Worm (Caenorhabditis elegans) whole organism, midembryonic: ENCODE measurements around the gene arl-5.

Experiments used
- cog-1 ChIP-seq: sonication (generic microtip); optimal IDR thresholded peaks from 2 replicates; lab custom pipeline; 2016; ENCODE audit warnings: missing genetic modification characterization, missing compliant biosample characterization
- ref-1 ChIP-seq: fragments of 200-800 bp; sonication (Bioruptor generic); conservative IDR thresholded peaks from 2 replicates; pipeline ENCODE4 v1.3.6; 2022; ENCODE audit warnings: missing genetic modification reagents, missing genetic modification characterization, missing compliant biosample characterization
- ztf-23 ChIP-seq: fragments of 200-800 bp; sonication (Bioruptor generic); IDR thresholded peaks from 2 replicates; pipeline ENCODE4 v1.3.6; 2022; ENCODE audit warnings: missing genetic modification reagents, missing genetic modification characterization, missing compliant biosample characterization
- ztf-29 ChIP-seq: fragments of 200-800 bp; sonication (Bioruptor generic); IDR thresholded peaks from 2 replicates; pipeline ENCODE4 v1.3.6; 2022; ENCODE audit warnings: missing genetic modification reagents, missing genetic modification characterization, missing compliant biosample characterization

DNA sequence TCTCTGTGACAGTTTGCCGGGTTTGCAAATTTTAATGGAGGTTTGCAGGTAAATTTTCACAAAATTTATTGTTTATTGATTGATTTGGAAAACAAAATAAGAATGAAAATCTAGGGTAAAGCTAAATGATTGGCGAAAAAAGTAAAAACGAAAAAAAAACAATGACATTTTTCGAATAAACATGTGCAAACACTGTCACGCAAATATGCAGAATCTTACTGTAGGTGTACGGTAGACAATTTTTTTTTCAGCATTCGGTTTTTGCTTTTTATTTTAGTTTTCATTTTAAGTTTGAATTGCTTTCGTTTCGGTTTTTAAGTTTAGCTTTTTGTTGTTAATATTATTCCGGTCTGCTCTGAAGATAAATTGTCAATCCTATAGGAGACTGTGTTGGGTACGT is 5.1 kb upstream of the arl-5 start:
- TF ChIP-seq ztf-23 (GFP tag; lab: Robert Waterston, UW), result no peak
- no peak for TF ChIP-seq ref-1
- no peak for TF ChIP-seq cog-1 (tag; lab: Kevin White, UChicago)
- TF ChIP-seq ztf-29 (GFP tag; lab: Robert Waterston, UW), result no peak
